Worm (Caenorhabditis elegans): ENCODE measurements around the gene F08D12.7.

F08D12.7 gene

ce11 chrII:2752536-2752935 is 16.4 kb downstream of the F08D12.7 start, which contains the start of gene F29A7.6 (continued):
- TF ChIP-seq hif-1 (tag; optimal IDR thresholded peaks at IDR 0.05) (peak in 1 of 2 experiments; percentile 80), F49E8.2 (tag; optimal IDR thresholded peaks at IDR 0.05; ENCODE audit: borderline replicate concordance) (peak; percentile 10), ceh-62 (tag; optimal IDR thresholded peaks at IDR 0.05) (no peak), lin-38 (GFP tag; IDR thresholded peaks at IDR 0.05) (peak; percentile 98), dmd-9 (GFP tag; IDR thresholded peaks at IDR 0.05) (0 out of 2 replicates have a peak, but pooled peaks have one; percentile 26), nhr-25 (tag; optimal IDR thresholded peaks at IDR 0.05; ENCODE audit: borderline replicate concordance, insufficient read depth) (no peak), nhr-11 (tag; optimal IDR thresholded peaks at IDR 0.05) (peak; percentile 10), mxl-3 (GFP tag; optimal IDR thresholded peaks at IDR 0.05) (no peak), ceh-28 (tag; optimal IDR thresholded peaks at IDR 0.05) (no peak), pqm-1 (tag; optimal IDR thresholded peaks at IDR 0.05) (no peak), lin-39 (tag; optimal IDR thresholded peaks at IDR 0.05) (no peak), gei-8 (GFP tag; optimal IDR thresholded peaks at IDR 0.05) (no peak), fos-1 (tag; optimal IDR thresholded peaks at IDR 0.05) (no peak)

ce11 chrII:2751278-2751677 is 17.6 kb downstream of the F08D12.7 start:
- TF ChIP-seq nhr-102 (tag; optimal IDR thresholded peaks at IDR 0.05) (no peak), lin-38 (GFP tag; IDR thresholded peaks at IDR 0.05) (peak; percentile 73), daf-16 (GFP tag; optimal IDR thresholded peaks at IDR 0.05) (no peak), daf-16 (tag; optimal IDR thresholded peaks at IDR 0.05) (peak; percentile 28)

- TF ChIP-seq D1046.2 (GFP tag; IDR thresholded peaks at IDR 0.05), result no peak
- TF ChIP-seq Y5F2A.4 (GFP tag; optimal IDR thresholded peaks at IDR 0.05), result no peak
- no peak for TF ChIP-seq mep-1 (tag; optimal IDR thresholded peaks at IDR 0.05)
- TF ChIP-seq pqm-1 (tag; optimal IDR thresholded peaks at IDR 0.05), result peak; percentile 18
- peak; percentile 74 for TF ChIP-seq nhr-28 (tag; optimal IDR thresholded peaks at IDR 0.05)
- no peak for TF ChIP-seq daf-16 (GFP tag; optimal IDR thresholded peaks at IDR 0.05)
- TF ChIP-seq daf-16 (tag; optimal IDR thresholded peaks at IDR 0.05), result peak; percentile 49
Observed at ce11 chrII:2749595-2750048, 19.3 kb downstream of the F08D12.7 start, which contains the start of gene F29A7.4. Gene F29A7.4, plus strand, starts transcription at chrII:2749998.

- peak in 1 of 2 experiments; percentile 14 for TF ChIP-seq mdl-1 (tag; optimal IDR thresholded peaks at IDR 0.05)
- TF ChIP-seq hlh-11 (tag; optimal IDR thresholded peaks at IDR 0.05), result peak; percentile 27
- peak; percentile 60; the same call in 1 of the 2 replicates for TF ChIP-seq ctbp-1 (GFP tag; IDR thresholded peaks at IDR 0.05)
- TF ChIP-seq dpl-1 (GFP tag; optimal IDR thresholded peaks at IDR 0.05), result peak; percentile 5
- no peak for TF ChIP-seq F10B5.3 (tag; optimal IDR thresholded peaks at IDR 0.05)
- no peak for TF ChIP-seq nhr-6 (tag; optimal IDR thresholded peaks at IDR 0.05)
- TF ChIP-seq fkh-10 (GFP tag; optimal IDR thresholded peaks at IDR 0.05), result peak; percentile 75
- no peak for TF ChIP-seq mep-1 (tag; optimal IDR thresholded peaks at IDR 0.05)
- TF ChIP-seq ceh-20 (GFP tag; IDR thresholded peaks at IDR 0.05), result no peak; the same call in 1 of the 2 replicates
- peak; percentile 67 for TF ChIP-seq F37D6.2 (tag; optimal IDR thresholded peaks at IDR 0.05)
- TF ChIP-seq rbr-2 (tag; optimal IDR thresholded peaks at IDR 0.05), result peak; percentile 73
- no peak for TF ChIP-seq Y75B8A.6 (GFP tag; IDR thresholded peaks at IDR 0.05)
- TF ChIP-seq lsy-2 (tag; optimal IDR thresholded peaks at IDR 0.05), result peak in 1 of 2 experiments; percentile 58
- no peak for TF ChIP-seq tag-97 (GFP tag; IDR thresholded peaks at IDR 0.05)
- TF ChIP-seq nhr-25 (tag; optimal IDR thresholded peaks at IDR 0.05; ENCODE audit: borderline replicate concordance, insufficient read depth), result no peak
- no peak for TF ChIP-seq T20F7.1 (GFP tag; optimal IDR thresholded peaks at IDR 0.05)
- TF ChIP-seq nhr-11 (tag; optimal IDR thresholded peaks at IDR 0.05), result peak; percentile 47
- TF ChIP-seq egl-43 (GFP tag; IDR thresholded peaks at IDR 0.05), result peak; percentile 33; the same call in 1 of the 2 replicates
- peak; percentile 55; the same call in 1 of the 2 replicates for TF ChIP-seq hmg-1.1 (GFP tag; IDR thresholded peaks at IDR 0.05)
- peak in 1 of 2 experiments; percentile 33 for TF ChIP-seq hif-1 (tag; optimal IDR thresholded peaks at IDR 0.05)
- TF ChIP-seq unc-62 (GFP tag; optimal IDR thresholded peaks at IDR 0.05 in 1 of 2), result peak in 1 of 2 experiments; percentile 99
- no peak for TF ChIP-seq unc-62 (tag; optimal IDR thresholded peaks at IDR 0.05)
- no peak for TF ChIP-seq nhr-77 (tag; optimal IDR thresholded peaks at IDR 0.05)
Observed at ce11 chrII:2747956-2748621, 20.8 kb downstream of the F08D12.7 start.

All from whole organism, L4 larva.